Fruit fly (Drosophila melanogaster) whole organism, embryonic: Measurements from ENCODE around the gene Eip75B.

Experiments used
- CG11504 ChIP-seq: fragments of 200-800 bp; sonication (Bioruptor generic); optimal IDR thresholded peaks from 3 replicates; lab custom pipeline; 2019; ENCODE audit warnings: missing biosample characterization, mild to moderate bottlenecking, missing genetic modification characterization, moderate library complexity
- CG11696 ChIP-seq: fragments of 200-800 bp; sonication (Bioruptor generic); IDR thresholded peaks from 2 replicates; pipeline ENCODE4 v1.3.6; 2022; ENCODE audit warnings: missing biosample characterization, missing genetic modification characterization
- CG11723 ChIP-seq: fragments of 200-800 bp; sonication (Bioruptor generic); optimal IDR thresholded peaks from 2 replicates; lab custom pipeline; 2017; ENCODE audit warnings: missing biosample characterization, mild to moderate bottlenecking, missing genetic modification characterization
- CG12104 ChIP-seq: fragments of 200-800 bp; sonication (Bioruptor generic); optimal IDR thresholded peaks from 3 replicates; lab custom pipeline; 2016; ENCODE audit warnings: missing biosample characterization, missing genetic modification characterization
- CG14050 ChIP-seq: fragments of 200-800 bp; sonication (Bioruptor generic); IDR thresholded peaks from 3 replicates; pipeline ENCODE4 v1.3.6; 2022; ENCODE audit warnings: missing biosample characterization, missing genetic modification characterization
- CG15011 ChIP-seq: fragments of 200-800 bp; sonication (Bioruptor generic); optimal IDR thresholded peaks from 3 replicates; lab custom pipeline; 2018; ENCODE audit warnings: missing biosample characterization, mild to moderate bottlenecking, missing genetic modification characterization
- CG1529 ChIP-seq: fragments of 200-800 bp; sonication (Bioruptor generic); optimal IDR thresholded peaks from 3 replicates; lab custom pipeline; 2018; ENCODE audit warnings: missing biosample characterization, missing genetic modification characterization
- CG17385 ChIP-seq: fragments of 200-800 bp; sonication (Bioruptor generic); optimal IDR thresholded peaks from 3 replicates; lab custom pipeline; 2018; ENCODE audit warnings: missing biosample characterization, mild to moderate bottlenecking, missing genetic modification characterization
- CG30020 ChIP-seq: fragments of 200-800 bp; optimal IDR thresholded peaks from 2 replicates; lab custom pipeline; 2019; ENCODE audit warnings: missing biosample characterization, mild to moderate bottlenecking, missing genetic modification characterization, moderate library complexity
- CG31224 ChIP-seq: fragments of 200-800 bp; sonication (Bioruptor generic); IDR thresholded peaks from 2 replicates; pipeline ENCODE4 v1.3.6; 2022; ENCODE audit warnings: missing biosample characterization, missing genetic modification characterization
- CG33213 ChIP-seq: fragments of 200-800 bp; sonication (Bioruptor generic); optimal IDR thresholded peaks from 3 replicates; lab custom pipeline; 2016; ENCODE audit warnings: missing biosample characterization, missing genetic modification characterization
- CG3995 ChIP-seq: fragments of 200-800 bp; sonication (Bioruptor generic); optimal IDR thresholded peaks from 3 replicates; lab custom pipeline; 2016; ENCODE audit warnings: missing biosample characterization, missing genetic modification characterization
- CG4328 ChIP-seq: fragments of 200-800 bp; sonication (Bioruptor generic); optimal IDR thresholded peaks from 3 replicates; lab custom pipeline; 2017; ENCODE audit warnings: missing biosample characterization, missing genetic modification reagents, missing genetic modification characterization
- CG43689 ChIP-seq: fragments of 200-800 bp; sonication (Bioruptor generic); IDR thresholded peaks from 2 replicates; pipeline ENCODE4 v1.3.6; 2022; ENCODE audit warnings: missing biosample characterization, missing genetic modification characterization
- CG5245 ChIP-seq: fragments of 200-800 bp; sonication (Bioruptor generic); optimal IDR thresholded peaks from 3 replicates; lab custom pipeline; 2016; ENCODE audit warnings: missing biosample characterization, missing genetic modification characterization
- CG5953 ChIP-seq: fragments of 200-800 bp; sonication (Bioruptor generic); IDR thresholded peaks from 2 replicates; pipeline ENCODE4 v1.3.6; 2022; ENCODE audit warnings: missing biosample characterization, missing genetic modification characterization
- CG6272 ChIP-seq: fragments of 200-800 bp; sonication (Bioruptor generic); IDR thresholded peaks from 2 replicates; pipeline ENCODE4 v1.3.6; 2022; ENCODE audit warnings: missing biosample characterization, missing genetic modification characterization
- CG6813 ChIP-seq: fragments of 200-800 bp; sonication (Bioruptor generic); optimal IDR thresholded peaks from 2 replicates; lab custom pipeline; 2017; ENCODE audit warnings: missing biosample characterization, missing genetic modification characterization, mild to moderate bottlenecking, moderate library complexity, missing genetic modification reagents
- CG7987 ChIP-seq: fragments of 200-800 bp; sonication (Bioruptor generic); optimal IDR thresholded peaks from 2 replicates; lab custom pipeline; 2018; ENCODE audit warnings: missing biosample characterization, mild to moderate bottlenecking, missing genetic modification characterization, moderate library complexity
- CoRest ChIP-seq: fragments of 200-800 bp; sonication (Bioruptor generic); optimal IDR thresholded peaks from 3 replicates; lab custom pipeline; 2018; ENCODE audit warnings: missing biosample characterization, mild to moderate bottlenecking, missing genetic modification characterization, moderate library complexity
- Doc2 ChIP-seq: fragments of 200-800 bp; sonication (Bioruptor generic); IDR thresholded peaks from 2 replicates; pipeline ENCODE4 v1.3.6; 2022; ENCODE audit warnings: missing biosample characterization, missing genetic modification characterization
- Drgx ChIP-seq: fragments of 200-800 bp; sonication (Bioruptor generic); IDR thresholded peaks from 2 replicates; pipeline ENCODE4 v1.3.6; 2022; ENCODE audit warnings: missing biosample characterization, missing genetic modification characterization
- Elba2 ChIP-seq: fragments of 200-800 bp; sonication (Bioruptor generic); optimal IDR thresholded peaks from 3 replicates; lab custom pipeline; 2016; ENCODE audit warnings: missing biosample characterization, missing genetic modification characterization
- HHEX ChIP-seq: fragments of 200-800 bp; sonication (Bioruptor generic); optimal IDR thresholded peaks from 3 replicates; lab custom pipeline; 2017; ENCODE audit warnings: missing biosample characterization, mild to moderate bottlenecking, missing genetic modification characterization, missing genetic modification reagents
- Jarid2 ChIP-seq: fragments of 200-800 bp; sonication (Bioruptor generic); optimal IDR thresholded peaks from 3 replicates; lab custom pipeline; 2017; ENCODE audit warnings: mild to moderate bottlenecking, missing biosample characterization, missing genetic modification reagents, missing genetic modification characterization
- NC2β ChIP-seq: fragments of 200-800 bp; sonication (Bioruptor generic); optimal IDR thresholded peaks from 2 replicates; lab custom pipeline; 2016; ENCODE audit warnings: missing biosample characterization, missing genetic modification characterization
- Nf-YC ChIP-seq: fragments of 200-800 bp; optimal IDR thresholded peaks from 3 replicates; lab custom pipeline; 2019; ENCODE audit warnings: missing biosample characterization, mild to moderate bottlenecking, missing genetic modification characterization, moderate library complexity
- Oli ChIP-seq: fragments of 200-800 bp; sonication (Bioruptor generic); optimal IDR thresholded peaks from 2 replicates; lab custom pipeline; 2018; ENCODE audit warnings: missing biosample characterization, mild to moderate bottlenecking, missing genetic modification characterization, moderate library complexity
- Poxn ChIP-seq: fragments of 200-800 bp; sonication (Bioruptor generic); IDR thresholded peaks from 2 replicates; pipeline ENCODE4 v1.3.6; 2022; ENCODE audit warnings: missing biosample characterization, missing genetic modification characterization
- Sox102F ChIP-seq: fragments of 200-800 bp; sonication (Bioruptor generic); optimal IDR thresholded peaks from 2 replicates; lab custom pipeline; 2018; ENCODE audit warnings: missing biosample characterization, mild to moderate bottlenecking, missing genetic modification characterization, moderate library complexity
- bcd ChIP-seq: fragments of 200-800 bp; sonication (Bioruptor generic); optimal IDR thresholded peaks from 2 replicates; lab custom pipeline; 2017; ENCODE audit warnings: missing biosample characterization, mild to moderate bottlenecking, missing genetic modification characterization
- chif ChIP-seq, 2 experiments: fragments of 200-800 bp; sonication (Bioruptor generic); optimal IDR thresholded peaks; 3 replicates each; lab custom pipeline; 2016; ENCODE audit warnings: missing biosample characterization in 2 of 2, missing genetic modification characterization in 2 of 2
- dan ChIP-seq: fragments of 200-800 bp; sonication (Bioruptor generic); IDR thresholded peaks from 2 replicates; pipeline ENCODE4 v1.3.6; 2022; ENCODE audit warnings: missing biosample characterization, missing genetic modification characterization
- ewg ChIP-seq: fragments of 200-800 bp; sonication (Bioruptor generic); optimal IDR thresholded peaks from 3 replicates; lab custom pipeline; 2017; ENCODE audit warnings: mild to moderate bottlenecking, missing biosample characterization, missing genetic modification reagents, missing genetic modification characterization
- gsb ChIP-seq: fragments of 200-800 bp; sonication (Bioruptor generic); IDR thresholded peaks from 2 replicates; pipeline ENCODE4 v1.3.6; 2022; ENCODE audit warnings: missing biosample characterization, missing genetic modification characterization
- gsb-n ChIP-seq: fragments of 200-800 bp; sonication (Bioruptor generic); optimal IDR thresholded peaks from 3 replicates; lab custom pipeline; 2018; ENCODE audit warnings: missing biosample characterization, mild to moderate bottlenecking, missing genetic modification characterization
- hkb ChIP-seq, 2 experiments: fragments of 200-800 bp in 1 of 2; fragments of >200 bp in 1 of 2; sonication (Bioruptor generic) in 1 of 2; IDR thresholded peaks in 1 of 2; optimal IDR thresholded peaks in 1 of 2; 2 replicates each; pipeline versions ENCODE4 v1.3.6 to Lab custom; 2017 to 2022; ENCODE audit warnings: missing biosample characterization in 1 of 2, missing genetic modification characterization in 1 of 2
- hth ChIP-seq: fragments of >200 bp; optimal IDR thresholded peaks from 2 replicates; lab custom pipeline; 2017; ENCODE audit warnings: inconsistent platforms
- ken ChIP-seq: fragments of 200-800 bp; sonication (Bioruptor generic); IDR thresholded peaks from 3 replicates; pipeline ENCODE4 v1.3.6; 2022; ENCODE audit warnings: missing biosample characterization, missing genetic modification characterization
- lab ChIP-seq: fragments of 200-800 bp; sonication (Bioruptor generic); optimal IDR thresholded peaks from 3 replicates; lab custom pipeline; 2017; ENCODE audit warnings: missing biosample characterization, missing genetic modification characterization, mild to moderate bottlenecking, moderate library complexity, missing genetic modification reagents
- nerfin-2 ChIP-seq: fragments of 200-800 bp; sonication (Bioruptor generic); IDR thresholded peaks from 2 replicates; pipeline ENCODE4 v1.3.6; 2022; ENCODE audit warnings: missing biosample characterization, missing genetic modification characterization; ENCODE audit not compliant: partially characterized antibody
- rib ChIP-seq: fragments of 200-800 bp; sonication (Bioruptor generic); IDR thresholded peaks from 2 replicates; pipeline ENCODE4 v1.3.6; 2022; ENCODE audit warnings: missing biosample characterization, missing genetic modification characterization
- scrt ChIP-seq: fragments of 200-800 bp; sonication (Bioruptor generic); optimal IDR thresholded peaks from 2 replicates; lab custom pipeline; 2018; ENCODE audit warnings: missing biosample characterization, mild to moderate bottlenecking, missing genetic modification characterization, moderate library complexity
- seq ChIP-seq: fragments of 200-800 bp; sonication (Bioruptor generic); IDR thresholded peaks from 2 replicates; pipeline ENCODE4 v1.3.6; 2022; ENCODE audit warnings: missing biosample characterization, missing genetic modification characterization
- tin ChIP-seq: fragments of 200-800 bp; sonication (Bioruptor generic); optimal IDR thresholded peaks from 3 replicates; lab custom pipeline; 2016; ENCODE audit warnings: missing biosample characterization, missing genetic modification characterization
- twi ChIP-seq: fragments of 200-800 bp; optimal IDR thresholded peaks from 2 replicates; lab custom pipeline; 2019; ENCODE audit warnings: missing biosample characterization, mild to moderate bottlenecking, missing genetic modification characterization, moderate library complexity
- unpg ChIP-seq: fragments of 200-800 bp; sonication (Bioruptor generic); optimal IDR thresholded peaks from 3 replicates; lab custom pipeline; 2018; ENCODE audit warnings: missing biosample characterization, mild to moderate bottlenecking, missing genetic modification characterization, moderate library complexity
- z ChIP-seq: fragments of 200-800 bp; sonication (Bioruptor generic); IDR thresholded peaks from 3 replicates; pipeline ENCODE4 v1.3.6; 2022; ENCODE audit warnings: missing biosample characterization, missing genetic modification characterization
- zf30C ChIP-seq: fragments of 200-800 bp; sonication (Bioruptor generic); optimal IDR thresholded peaks from 3 replicates; lab custom pipeline; 2018; ENCODE audit warnings: missing biosample characterization, mild to moderate bottlenecking, missing genetic modification characterization

Gene Eip75B

DNA sequence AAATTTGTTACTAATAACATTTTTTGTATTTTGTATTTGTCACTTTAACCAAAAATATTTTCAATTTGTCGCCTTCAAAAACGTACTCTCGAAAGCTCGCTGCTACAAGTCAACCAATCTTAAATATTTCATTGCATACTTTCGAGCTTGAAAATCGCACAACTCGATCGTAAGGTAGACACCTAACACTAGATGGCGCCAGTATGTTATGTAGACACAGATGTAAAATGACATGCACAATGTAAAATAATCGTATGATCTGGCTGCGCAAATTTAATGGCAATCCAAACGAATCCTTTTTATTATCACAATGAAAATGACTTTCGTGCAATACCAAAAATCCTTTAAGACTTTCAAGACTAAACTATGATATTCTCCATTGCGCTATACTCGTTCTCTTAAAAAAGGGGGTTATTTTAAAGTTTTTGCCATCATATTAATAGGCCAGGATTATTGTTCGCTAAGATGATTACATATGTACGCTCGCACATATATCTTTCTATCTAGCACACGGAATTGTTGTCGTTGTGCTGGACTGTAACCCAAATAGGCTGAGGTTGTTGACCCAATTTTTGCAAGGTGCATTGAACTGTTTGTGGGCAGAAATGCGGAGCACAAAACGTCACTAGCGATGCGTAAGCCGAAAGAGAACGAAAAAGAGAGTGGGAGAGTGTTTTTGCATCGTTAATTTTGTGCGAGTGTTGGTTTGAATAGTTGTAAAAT is 76.2 kb downstream of the Eip75B start (continued):
- TF ChIP-seq chif (GFP tag; optimal IDR thresholded peaks at IDR 0.05; lab: Kevin White, UChicago), result peak; percentile 52 to 65
- no peak for TF ChIP-seq dan
- no peak for TF ChIP-seq zf30C (GFP tag; lab: Kevin White, UChicago)
- TF ChIP-seq Oli (tag; lab: Kevin White, UChicago), result peak; percentile 23
- peak; percentile 64 for TF ChIP-seq Sox102F (GFP tag; lab: Kevin White, UChicago)
- TF ChIP-seq rib (GFP tag; lab: Robert Waterston, UW), result no peak; the same call in 1 of the 2 replicates
- no peak for TF ChIP-seq z (GFP tag; lab: Robert Waterston, UW)
- no peak for TF ChIP-seq CG4328 (GFP tag; lab: Kevin White, UChicago)
- TF ChIP-seq scrt, result peak; percentile 27
- peak; percentile 63 for TF ChIP-seq unpg
- TF ChIP-seq hth (lab: Kevin White, UChicago), result no peak
- peak; percentile 77 for TF ChIP-seq CG33213
- TF ChIP-seq ewg (GFP tag; lab: Kevin White, UChicago), result peak; percentile 51
- peak; percentile 41 for TF ChIP-seq Nf-YC (tag; lab: Kevin White, UChicago)
- TF ChIP-seq Poxn (GFP tag; lab: Robert Waterston, UW), result no peak
- TF ChIP-seq lab (GFP tag; lab: Kevin White, UChicago), result peak; percentile 79
- TF ChIP-seq HHEX (GFP tag; lab: Kevin White, UChicago), result peak; percentile 75
- peak; percentile 24 for TF ChIP-seq twi (tag; lab: Kevin White, UChicago)
- TF ChIP-seq seq (GFP tag; lab: Robert Waterston, UW), result no peak
- TF ChIP-seq tin (GFP tag; lab: Kevin White, UChicago), result peak; percentile 79
- TF ChIP-seq nerfin-2 (GFP tag; lab: Robert Waterston, UW), result no peak
- TF ChIP-seq CG14050 (GFP tag; lab: Robert Waterston, UW), result peak; percentile 50; the same call in 2 of the 3 replicates
- TF ChIP-seq CG15011 (GFP tag; lab: Kevin White, UChicago), result peak; percentile 36
- TF ChIP-seq Doc2 (GFP tag; lab: Robert Waterston, UW), result no peak
- TF ChIP-seq CG17385 (GFP tag; lab: Kevin White, UChicago), result peak; percentile 53
- TF ChIP-seq CG43689 (GFP tag; lab: Robert Waterston, UW), result no peak
- TF ChIP-seq CG30020, result no peak
- TF ChIP-seq CG11696, result no peak
- TF ChIP-seq CG11723 (GFP tag; lab: Kevin White, UChicago), result peak; percentile 57
- 0 out of 2 replicates have a peak, but pooled peaks have one; percentile 10 for TF ChIP-seq CG6272 (GFP tag; lab: Robert Waterston, UW)
- peak; percentile 67 for TF ChIP-seq CG1529 (GFP tag; lab: Kevin White, UChicago)
- peak; percentile 64 for TF ChIP-seq CG12104 (GFP tag; lab: Kevin White, UChicago)
- TF ChIP-seq Jarid2 (GFP tag; lab: Kevin White, UChicago), result peak; percentile 86
- TF ChIP-seq gsb, result 0 out of 2 replicates have a peak, but pooled peaks have one; percentile 8
- peak; percentile 83 for TF ChIP-seq CG7987
- TF ChIP-seq CG3995 (GFP tag; lab: Kevin White, UChicago), result peak; percentile 35
- TF ChIP-seq ken (GFP tag; lab: Robert Waterston, UW), result peak; percentile 73
- TF ChIP-seq gsb-n (tag; lab: Kevin White, UChicago), result peak; percentile 63
- peak; percentile 39; the same call in 1 of the 2 replicates for TF ChIP-seq CG31224 (GFP tag; lab: Robert Waterston, UW)
- TF ChIP-seq Drgx (GFP tag; lab: Robert Waterston, UW), result no peak
- peak; percentile 70 for TF ChIP-seq CoRest (tag; lab: Kevin White, UChicago)
- TF ChIP-seq bcd (GFP tag; lab: Kevin White, UChicago), result peak; percentile 64
- no peak for TF ChIP-seq hkb (optimal IDR thresholded peaks at IDR 0.05; lab: Kevin White, UChicago)
- peak; percentile 34; the same call in 1 of the 2 replicates for TF ChIP-seq hkb (GFP tag; IDR thresholded peaks at IDR 0.05; lab: Robert Waterston, UW)
- TF ChIP-seq CG6813 (GFP tag; lab: Kevin White, UChicago), result peak; percentile 60
- TF ChIP-seq CG5245 (GFP tag; lab: Kevin White, UChicago), result peak; percentile 40
- TF ChIP-seq CG11504 (tag; lab: Kevin White, UChicago), result peak; percentile 84
- peak; percentile 32 for TF ChIP-seq Elba2
- TF ChIP-seq NC2β (GFP tag; lab: Kevin White, UChicago), result peak; percentile 63
- TF ChIP-seq CG5953 (GFP tag; lab: Robert Waterston, UW), result 0 out of 2 replicates have a peak, but pooled peaks have one; percentile 36
